Fruit fly (Drosophila melanogaster) whole organism, embryonic: Measurements from ENCODE around the gene CG45078.

Experiments used
- C15 ChIP-seq: fragments of 200-800 bp; sonication (Bioruptor generic); IDR thresholded peaks from 3 replicates; pipeline ENCODE4 v1.3.6; 2022; ENCODE audit warnings: missing biosample characterization, missing genetic modification characterization
- CG11085 ChIP-seq: fragments of 200-800 bp; sonication (Bioruptor generic); IDR thresholded peaks from 2 replicates; pipeline ENCODE4 v1.3.6; 2022; ENCODE audit warnings: missing biosample characterization, missing genetic modification characterization
- CG12744 ChIP-seq: fragments of 200-800 bp; sonication (Bioruptor generic); optimal IDR thresholded peaks from 2 replicates; lab custom pipeline; 2016; ENCODE audit warnings: missing biosample characterization, missing genetic modification characterization
- CG13424 ChIP-seq: fragments of 200-800 bp; sonication (Bioruptor generic); optimal IDR thresholded peaks from 2 replicates; lab custom pipeline; 2019; ENCODE audit warnings: missing biosample characterization, mild to moderate bottlenecking, missing genetic modification characterization, moderate library complexity
- CG15269 ChIP-seq: fragments of 200-800 bp; sonication (Bioruptor generic); optimal IDR thresholded peaks from 2 replicates; lab custom pipeline; 2018; ENCODE audit warnings: missing biosample characterization, mild to moderate bottlenecking, missing genetic modification characterization, moderate library complexity
- CG15514 ChIP-seq: fragments of 200-800 bp; sonication (Bioruptor generic); optimal IDR thresholded peaks from 3 replicates; lab custom pipeline; 2017; ENCODE audit warnings: missing biosample characterization, missing genetic modification characterization, mild to moderate bottlenecking, moderate library complexity, missing genetic modification reagents
- CG15696 ChIP-seq: fragments of 200-800 bp; sonication (Bioruptor generic); optimal IDR thresholded peaks from 2 replicates; lab custom pipeline; 2019; ENCODE audit warnings: missing biosample characterization, mild to moderate bottlenecking, missing genetic modification characterization, moderate library complexity
- CG1647 ChIP-seq: fragments of 200-800 bp; sonication (Bioruptor generic); optimal IDR thresholded peaks from 3 replicates; lab custom pipeline; 2016; ENCODE audit warnings: missing biosample characterization, missing genetic modification characterization
- CG16779 ChIP-seq: fragments of 200-800 bp; sonication (Bioruptor generic); IDR thresholded peaks from 2 replicates; pipeline ENCODE4 v1.3.6; 2022; ENCODE audit warnings: missing biosample characterization, missing genetic modification characterization
- CG16863 ChIP-seq: fragments of 200-800 bp; sonication (Bioruptor generic); optimal IDR thresholded peaks from 3 replicates; lab custom pipeline; 2016; ENCODE audit warnings: missing biosample characterization, missing genetic modification characterization
- CG17328 ChIP-seq: fragments of 200-800 bp; sonication (Bioruptor generic); IDR thresholded peaks from 2 replicates; pipeline ENCODE4 v1.3.6; 2022; ENCODE audit warnings: missing biosample characterization, missing genetic modification characterization
- CG17361 ChIP-seq: fragments of 200-800 bp; sonication (Bioruptor generic); IDR thresholded peaks from 3 replicates; pipeline ENCODE4 v1.3.6; 2022; ENCODE audit warnings: missing biosample characterization, missing genetic modification characterization
- CG3838 ChIP-seq: fragments of 200-800 bp; sonication (Bioruptor generic); optimal IDR thresholded peaks from 3 replicates; lab custom pipeline; 2016; ENCODE audit warnings: missing biosample characterization, missing genetic modification characterization
- CG3847 ChIP-seq: fragments of 200-800 bp; sonication (Bioruptor generic); IDR thresholded peaks from 2 replicates; pipeline ENCODE4 v1.3.6; 2022; ENCODE audit warnings: missing biosample characterization, missing genetic modification characterization
- CG42726 ChIP-seq: fragments of 200-800 bp; sonication (Bioruptor generic); IDR thresholded peaks from 2 replicates; pipeline ENCODE4 v1.3.6; 2022; ENCODE audit warnings: missing biosample characterization, missing genetic modification characterization; ENCODE audit not compliant: partially characterized antibody
- CG4282 ChIP-seq: fragments of 200-800 bp; sonication (Bioruptor generic); optimal IDR thresholded peaks from 2 replicates; lab custom pipeline; 2016; ENCODE audit warnings: missing biosample characterization, missing genetic modification characterization
- CG8388 ChIP-seq: fragments of 200-800 bp; sonication (Bioruptor generic); optimal IDR thresholded peaks from 2 replicates; lab custom pipeline; 2019; ENCODE audit warnings: missing biosample characterization, mild to moderate bottlenecking, missing genetic modification characterization, moderate library complexity
- CG9727 ChIP-seq: fragments of 200-800 bp; sonication (Bioruptor generic); optimal IDR thresholded peaks from 3 replicates; lab custom pipeline; 2017; ENCODE audit warnings: missing biosample characterization, mild to moderate bottlenecking, missing genetic modification characterization
- CG9797 ChIP-seq: fragments of 200-800 bp; sonication (Bioruptor generic); optimal IDR thresholded peaks from 3 replicates; lab custom pipeline; 2018; ENCODE audit warnings: missing biosample characterization, mild to moderate bottlenecking, missing genetic modification characterization
- CG9876 ChIP-seq: fragments of 200-800 bp; sonication (Bioruptor generic); optimal IDR thresholded peaks from 2 replicates; lab custom pipeline; 2016; ENCODE audit warnings: missing biosample characterization, missing genetic modification characterization
- CTCF ChIP-seq: fragments of 200-800 bp; sonication (Bioruptor generic); optimal IDR thresholded peaks from 2 replicates; lab custom pipeline; 2017; ENCODE audit warnings: missing biosample characterization, mild to moderate bottlenecking, missing genetic modification characterization, moderate library complexity
- Dad ChIP-seq: fragments of 200-800 bp; sonication (Bioruptor generic); optimal IDR thresholded peaks from 3 replicates; lab custom pipeline; 2016; ENCODE audit warnings: missing biosample characterization, missing genetic modification characterization
- Ets97D ChIP-seq: fragments of 200-800 bp; sonication (Bioruptor generic); optimal IDR thresholded peaks from 3 replicates; lab custom pipeline; 2016; ENCODE audit warnings: missing biosample characterization, missing genetic modification characterization
- Fer2 ChIP-seq: fragments of 200-800 bp; sonication (Bioruptor generic); optimal IDR thresholded peaks from 2 replicates; lab custom pipeline; 2018; ENCODE audit warnings: missing biosample characterization, mild to moderate bottlenecking, missing genetic modification characterization, moderate library complexity
- Kr ChIP-seq: fragments of 200-800 bp; sonication (Bioruptor generic); optimal IDR thresholded peaks from 2 replicates; lab custom pipeline; 2017; ENCODE audit warnings: missing biosample characterization, mild to moderate bottlenecking, missing genetic modification characterization
- Max ChIP-seq: fragments of 200-800 bp; sonication (Bioruptor generic); optimal IDR thresholded peaks from 2 replicates; lab custom pipeline; 2016; ENCODE audit warnings: missing biosample characterization, mild to moderate bottlenecking, missing genetic modification characterization
- Nf-YB ChIP-seq: fragments of 200-800 bp; sonication (Bioruptor generic); optimal IDR thresholded peaks from 3 replicates; lab custom pipeline; 2019; ENCODE audit warnings: missing biosample characterization, mild to moderate bottlenecking, missing genetic modification characterization, moderate library complexity
- Poxn ChIP-seq: fragments of 200-800 bp; sonication (Bioruptor generic); IDR thresholded peaks from 2 replicates; pipeline ENCODE4 v1.3.6; 2022; ENCODE audit warnings: missing biosample characterization, missing genetic modification characterization
- Ptx1 ChIP-seq: fragments of 200-800 bp; sonication (Bioruptor generic); IDR thresholded peaks from 2 replicates; pipeline ENCODE4 v1.3.6; 2022; ENCODE audit warnings: missing biosample characterization, missing genetic modification characterization
- Rx ChIP-seq: fragments of 200-800 bp; sonication (Bioruptor generic); IDR thresholded peaks from 2 replicates; pipeline ENCODE4 v1.3.6; 2022; ENCODE audit warnings: missing biosample characterization, missing genetic modification characterization
- bcd ChIP-seq: fragments of 200-800 bp; sonication (Bioruptor generic); optimal IDR thresholded peaks from 2 replicates; lab custom pipeline; 2017; ENCODE audit warnings: missing biosample characterization, mild to moderate bottlenecking, missing genetic modification characterization
- cad ChIP-seq: fragments of >200 bp; optimal IDR thresholded peaks from 2 replicates; lab custom pipeline; 2017; ENCODE audit warnings: missing biosample characterization, missing genetic modification characterization
- corto ChIP-seq: fragments of 200-800 bp; sonication (Bioruptor generic); optimal IDR thresholded peaks from 2 replicates; lab custom pipeline; 2016; ENCODE audit warnings: missing biosample characterization, mild to moderate bottlenecking, missing genetic modification characterization, moderate library complexity
- crp ChIP-seq, 2 experiments: fragments of 200-800 bp; sonication (Bioruptor generic); optimal IDR thresholded peaks; 2 replicates in 1 of 2; 3 replicates in 1 of 2; lab custom pipeline; 2017; ENCODE audit warnings: missing biosample characterization in 2 of 2, missing genetic modification characterization in 2 of 2, mild to moderate bottlenecking in 1 of 2, moderate library complexity in 1 of 2
- gce ChIP-seq: fragments of 200-800 bp; sonication (Bioruptor generic); IDR thresholded peaks from 3 replicates; pipeline ENCODE4 v1.3.6; 2022; ENCODE audit warnings: missing biosample characterization, missing genetic modification characterization
- gcm ChIP-seq: fragments of 200-800 bp; sonication (Bioruptor generic); optimal IDR thresholded peaks from 2 replicates; lab custom pipeline; 2019; ENCODE audit warnings: missing biosample characterization, mild to moderate bottlenecking, missing genetic modification characterization, moderate library complexity
- gfzf ChIP-seq: fragments of 200-800 bp; sonication (Bioruptor generic); optimal IDR thresholded peaks from 2 replicates; lab custom pipeline; 2016; ENCODE audit warnings: missing biosample characterization, mild to moderate bottlenecking, missing genetic modification characterization, moderate library complexity
- ham ChIP-seq: fragments of 200-800 bp; sonication (Bioruptor generic); IDR thresholded peaks from 2 replicates; pipeline ENCODE4 v1.3.6; 2022; ENCODE audit warnings: missing biosample characterization, missing genetic modification characterization
- kah ChIP-seq: fragments of 200-800 bp; sonication (Bioruptor generic); optimal IDR thresholded peaks from 2 replicates; lab custom pipeline; 2018; ENCODE audit warnings: missing biosample characterization, mild to moderate bottlenecking, missing genetic modification characterization
- lmd ChIP-seq: fragments of 200-800 bp; sonication (Bioruptor generic); IDR thresholded peaks from 2 replicates; pipeline ENCODE4 v1.3.6; 2022; ENCODE audit warnings: missing biosample characterization, missing genetic modification characterization
- lov ChIP-seq, 2 experiments: fragments of 200-800 bp in 1 of 2; fragments of >200 bp in 1 of 2; sonication (Bioruptor generic) in 1 of 2; IDR thresholded peaks in 1 of 2; optimal IDR thresholded peaks in 1 of 2; 2 replicates in 1 of 2; 3 replicates in 1 of 2; pipeline versions ENCODE4 v1.3.6 to Lab custom; 2017 to 2022; ENCODE audit warnings: missing biosample characterization in 1 of 2, missing genetic modification characterization in 1 of 2
- luna ChIP-seq: fragments of 200-800 bp; sonication (Bioruptor generic); optimal IDR thresholded peaks from 2 replicates; lab custom pipeline; 2016; ENCODE audit warnings: missing biosample characterization, missing genetic modification characterization
- org-1 ChIP-seq: fragments of 200-800 bp; sonication (Bioruptor generic); optimal IDR thresholded peaks from 2 replicates; lab custom pipeline; 2017; ENCODE audit warnings: missing biosample characterization, missing genetic modification characterization
- otp ChIP-seq: fragments of 200-800 bp; sonication (Bioruptor generic); IDR thresholded peaks from 3 replicates; pipeline ENCODE4, ENCODE4 v1.3.6; 2022; ENCODE audit warnings: missing biosample characterization, missing genetic modification characterization
- phol ChIP-seq: fragments of 200-800 bp; sonication (Bioruptor generic); optimal IDR thresholded peaks from 3 replicates; lab custom pipeline; 2018; ENCODE audit warnings: missing biosample characterization, mild to moderate bottlenecking, missing genetic modification characterization, moderate library complexity
- schlank ChIP-seq: fragments of 200-800 bp; sonication (Bioruptor generic); optimal IDR thresholded peaks from 2 replicates; lab custom pipeline; 2018; ENCODE audit warnings: missing biosample characterization, mild to moderate bottlenecking, missing genetic modification characterization
- seq ChIP-seq: fragments of 200-800 bp; sonication (Bioruptor generic); IDR thresholded peaks from 2 replicates; pipeline ENCODE4 v1.3.6; 2022; ENCODE audit warnings: missing biosample characterization, missing genetic modification characterization
- stc ChIP-seq: fragments of 200-800 bp; sonication (Bioruptor generic); IDR thresholded peaks from 2 replicates; pipeline ENCODE4 v1.3.6; 2022; ENCODE audit warnings: missing biosample characterization, missing genetic modification characterization
- tll ChIP-seq, 2 experiments: fragments of 200-800 bp in 1 of 2; fragments of >200 bp in 1 of 2; sonication (Bioruptor generic) in 1 of 2; optimal IDR thresholded peaks; 2 replicates each; lab custom pipeline; 2017 to 2019; ENCODE audit warnings: missing biosample characterization in 2 of 2, missing genetic modification characterization in 2 of 2, mild to moderate bottlenecking in 1 of 2, moderate library complexity in 1 of 2
- usp ChIP-seq: fragments of >200 bp; optimal IDR thresholded peaks from 2 replicates; lab custom pipeline; 2017; ENCODE audit warnings: missing biosample characterization, missing genetic modification characterization
- zfh2 ChIP-seq: fragments of 200-800 bp; sonication (Bioruptor generic); optimal IDR thresholded peaks from 2 replicates; lab custom pipeline; 2016; ENCODE audit warnings: missing biosample characterization, missing genetic modification characterization

CG45078 gene

dm6 chr3R:10784058-10784499 is 6.9 kb upstream of the CG45078 start, which contains the start of the genes mRpL37 and Rbp1 (continued):
- TF ChIP-seq Fer2 (tag; lab: Kevin White, UChicago) (peak; percentile 45), otp (GFP tag; lab: Robert Waterston, UW) (no peak), CG9797 (GFP tag; lab: Kevin White, UChicago) (peak; percentile 71), Ets97D (GFP tag; lab: Kevin White, UChicago) (peak; percentile 54), Max (GFP tag; lab: Kevin White, UChicago) (peak; percentile 67), Kr (GFP tag; lab: Kevin White, UChicago) (no peak), luna (no peak), lov (optimal IDR thresholded peaks at IDR 0.05; lab: Kevin White, UChicago) (no peak), lov (GFP tag; IDR thresholded peaks at IDR 0.05; lab: Robert Waterston, UW) (no peak), CG15514 (GFP tag; lab: Kevin White, UChicago) (peak; percentile 53), gfzf (GFP tag; lab: Kevin White, UChicago) (peak; percentile 42), lmd (GFP tag; lab: Robert Waterston, UW) (peak; percentile 70), CG16863 (GFP tag; lab: Kevin White, UChicago) (peak; percentile 23), CG15269 (no peak), ham (GFP tag; lab: Robert Waterston, UW) (no peak), CG16779 (GFP tag; lab: Robert Waterston, UW) (no peak), CG4282 (GFP tag; lab: Kevin White, UChicago) (no peak), Ptx1 (GFP tag; lab: Robert Waterston, UW) (peak; percentile 91), gcm (no peak), CG13424 (tag; lab: Kevin White, UChicago) (peak; percentile 87), Nf-YB (GFP tag; lab: Kevin White, UChicago) (no peak), CG12744 (GFP tag; lab: Kevin White, UChicago) (no peak), CG1647 (GFP tag; lab: Kevin White, UChicago) (peak; percentile 33), usp (GFP tag; lab: Kevin White, UChicago) (no peak), CG3847 (GFP tag; lab: Robert Waterston, UW) (peak; percentile 85), phol (peak; percentile 89), org-1 (GFP tag; lab: Kevin White, UChicago) (no peak), CG9876 (no peak), Poxn (no peak), CG9727 (GFP tag; lab: Kevin White, UChicago) (peak; percentile 75), schlank (tag; lab: Kevin White, UChicago) (peak; percentile 17), CG17361 (GFP tag; lab: Robert Waterston, UW) (peak; percentile 91), tll (GFP tag; optimal IDR thresholded peaks at IDR 0.05; lab: Kevin White, UChicago) (peak; percentile 7 to 69), corto (GFP tag; lab: Kevin White, UChicago) (peak; percentile 30), CG11085 (GFP tag; lab: Robert Waterston, UW) (peak; percentile 27; the same call in 1 of the 2 replicates), CG8388 (GFP tag; lab: Kevin White, UChicago) (no peak), zfh2 (GFP tag; lab: Kevin White, UChicago) (peak; percentile 67), Rx (no peak; the same call in 1 of the 2 replicates), gce (no peak), kah (no peak), seq (GFP tag; lab: Robert Waterston, UW) (no peak), CG17328 (GFP tag; lab: Robert Waterston, UW) (no peak), CG3838 (GFP tag; lab: Kevin White, UChicago) (peak; percentile 1), stc (no peak), crp (GFP tag; optimal IDR thresholded peaks at IDR 0.05; lab: Kevin White, UChicago) (peak in 1 of 2 experiments; percentile 40), Dad (GFP tag; lab: Kevin White, UChicago) (peak; percentile 24), bcd (GFP tag; lab: Kevin White, UChicago) (peak; percentile 81), cad (no peak), C15 (0 out of 3 replicates have a peak, but pooled peaks have one; percentile 48), CTCF (GFP tag; lab: Kevin White, UChicago) (no peak), CG15696 (peak; percentile 88), CG42726 (GFP tag; lab: Robert Waterston, UW) (no peak)
